Fruit fly (Drosophila melanogaster): ENCODE results near the gene ltl.

Gene ltl

dm6 chr3L:7562310-7562709, 43.5 kb downstream of the ltl start, which contains the start of gene frac:
Gene frac (plus strand): TSS chr3L:7562610.
- TF ChIP-seq toe (GFP tag; optimal IDR thresholded peaks at IDR 0.05): no peak
- no peak for TF ChIP-seq cnc (optimal IDR thresholded peaks at IDR 0.05)
- TF ChIP-seq CG11617 (GFP tag; optimal IDR thresholded peaks at IDR 0.05): no peak
- TF ChIP-seq CG33017 (tag; optimal IDR thresholded peaks at IDR 0.05): no peak
- no peak for TF ChIP-seq Mnt (GFP tag; optimal IDR thresholded peaks at IDR 0.05)
- no peak for TF ChIP-seq kay (GFP tag; ENCODE audit: borderline replicate concordance)
- no peak for TF ChIP-seq Clk (GFP tag; optimal IDR thresholded peaks at IDR 0.05)
- no peak for TF ChIP-seq bab1 (GFP tag; optimal IDR thresholded peaks at IDR 0.05)
- TF ChIP-seq ovo (GFP tag; optimal IDR thresholded peaks at IDR 0.05): no peak
- TF ChIP-seq CG14711 (tag; optimal IDR thresholded peaks at IDR 0.05): no peak
- no peak for TF ChIP-seq Hr96 (GFP tag; optimal IDR thresholded peaks at IDR 0.05)
- TF ChIP-seq CG7101 (tag; optimal IDR thresholded peaks at IDR 0.05): no peak
- TF ChIP-seq pad (GFP tag; optimal IDR thresholded peaks at IDR 0.05): no peak
- no peak for TF ChIP-seq CG5204 (GFP tag; optimal IDR thresholded peaks at IDR 0.05)
- no peak for TF ChIP-seq cic (GFP tag; optimal IDR thresholded peaks at IDR 0.05)
- TF ChIP-seq tj (GFP tag; optimal IDR thresholded peaks at IDR 0.05): no peak
- no peak for TF ChIP-seq CG12768 (GFP tag; optimal IDR thresholded peaks at IDR 0.05)
- TF ChIP-seq CG7045 (GFP tag; optimal IDR thresholded peaks at IDR 0.05): no peak

DNA sequence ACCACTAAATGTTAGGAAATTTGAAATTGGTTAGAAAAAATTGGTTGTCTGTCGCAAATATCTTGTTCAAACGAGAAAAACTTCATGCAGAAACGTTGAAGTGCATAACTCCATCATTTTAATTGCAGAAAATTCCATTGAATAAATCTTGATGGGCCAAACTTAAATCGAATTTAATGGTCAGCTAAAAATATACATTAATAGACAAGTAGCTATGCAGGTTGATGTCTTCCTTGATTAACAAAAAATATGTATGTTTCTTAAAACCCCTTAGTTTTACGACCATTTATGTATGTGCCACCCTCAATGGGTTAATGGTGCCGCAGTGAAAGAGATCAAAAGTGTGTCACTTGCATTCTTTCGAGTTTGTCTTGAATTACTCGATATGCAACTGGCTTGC, 54.2 kb downstream of the ltl start:
- TF ChIP-seq CG11617 (GFP tag; optimal IDR thresholded peaks at IDR 0.05) (no peak), CG12768 (GFP tag; optimal IDR thresholded peaks at IDR 0.05) (no peak), CG14711 (tag; optimal IDR thresholded peaks at IDR 0.05) (no peak), toe (GFP tag; optimal IDR thresholded peaks at IDR 0.05) (no peak), CG5204 (GFP tag; optimal IDR thresholded peaks at IDR 0.05) (no peak), CG7045 (GFP tag; optimal IDR thresholded peaks at IDR 0.05) (no peak)
